Fruit fly (Drosophila melanogaster) whole organism, embryonic: Measurements from ENCODE around the gene Jon25Bi.
A peak's percentile ranks its signal among the peaks of the same experiment; 100 is the strongest.

ENCODE experiments used
- Abd-B ChIP-seq: fragments of 200-800 bp; sonication (Bioruptor generic); optimal IDR thresholded peaks from 2 replicates; lab custom pipeline; 2018; ENCODE audit warnings: missing biosample characterization, mild to moderate bottlenecking, missing genetic modification characterization, moderate library complexity
- Adf1 ChIP-seq: fragments of 200-800 bp; sonication (Bioruptor generic); IDR thresholded peaks from 2 replicates; pipeline ENCODE4 v1.3.6; 2022; ENCODE audit warnings: missing biosample characterization, missing genetic modification characterization
- Aef1 ChIP-seq: fragments of 200-800 bp; sonication (Bioruptor generic); IDR thresholded peaks from 3 replicates; pipeline ENCODE4 v1.3.6; 2022; ENCODE audit warnings: missing biosample characterization, missing genetic modification characterization
- BEAF-32 ChIP-seq: fragments of 200-800 bp; sonication (Bioruptor generic); optimal IDR thresholded peaks from 3 replicates; lab custom pipeline; 2017; ENCODE audit warnings: missing biosample characterization, missing genetic modification characterization, mild to moderate bottlenecking, moderate library complexity, missing genetic modification reagents
- CG10431 ChIP-seq: fragments of 200-800 bp; sonication (Bioruptor generic); optimal IDR thresholded peaks from 3 replicates; lab custom pipeline; 2018; ENCODE audit warnings: missing biosample characterization, mild to moderate bottlenecking, missing genetic modification characterization
- CG12155 ChIP-seq: fragments of 200-800 bp; sonication (Bioruptor generic); optimal IDR thresholded peaks from 3 replicates; lab custom pipeline; 2016; ENCODE audit warnings: missing biosample characterization, missing genetic modification characterization
- CG12219 ChIP-seq: fragments of 200-800 bp; sonication (Bioruptor generic); optimal IDR thresholded peaks from 3 replicates; lab custom pipeline; 2018; ENCODE audit warnings: missing biosample characterization, mild to moderate bottlenecking, missing genetic modification characterization
- CG12769 ChIP-seq: fragments of 200-800 bp; sonication (Bioruptor generic); optimal IDR thresholded peaks from 2 replicates; lab custom pipeline; 2019; ENCODE audit warnings: missing biosample characterization, mild to moderate bottlenecking, missing genetic modification characterization, moderate library complexity
- CG15269 ChIP-seq: fragments of 200-800 bp; sonication (Bioruptor generic); optimal IDR thresholded peaks from 2 replicates; lab custom pipeline; 2018; ENCODE audit warnings: missing biosample characterization, mild to moderate bottlenecking, missing genetic modification characterization, moderate library complexity
- CG15696 ChIP-seq: fragments of 200-800 bp; sonication (Bioruptor generic); optimal IDR thresholded peaks from 2 replicates; lab custom pipeline; 2019; ENCODE audit warnings: missing biosample characterization, mild to moderate bottlenecking, missing genetic modification characterization, moderate library complexity
- CG1602 ChIP-seq: fragments of 200-800 bp; sonication (Bioruptor generic); optimal IDR thresholded peaks from 3 replicates; lab custom pipeline; 2016; ENCODE audit warnings: missing biosample characterization, missing genetic modification characterization
- CG17186 ChIP-seq: fragments of 200-800 bp; sonication (Bioruptor generic); optimal IDR thresholded peaks from 3 replicates; lab custom pipeline; 2017; ENCODE audit warnings: missing biosample characterization, missing genetic modification reagents, missing genetic modification characterization
- CG2889 ChIP-seq: fragments of 200-800 bp; sonication (Bioruptor generic); IDR thresholded peaks from 3 replicates; pipeline ENCODE4 v1.3.6; 2022; ENCODE audit warnings: missing biosample characterization, missing genetic modification characterization
- CG31224 ChIP-seq: fragments of 200-800 bp; sonication (Bioruptor generic); IDR thresholded peaks from 2 replicates; pipeline ENCODE4 v1.3.6; 2022; ENCODE audit warnings: missing biosample characterization, missing genetic modification characterization
- CG31388 ChIP-seq: fragments of 200-800 bp; sonication (Bioruptor generic); optimal IDR thresholded peaks from 2 replicates; lab custom pipeline; 2016; ENCODE audit warnings: missing biosample characterization, missing genetic modification characterization
- CG34376 ChIP-seq: fragments of 200-800 bp; sonication (Bioruptor generic); optimal IDR thresholded peaks from 2 replicates; lab custom pipeline; 2018; ENCODE audit warnings: missing biosample characterization, mild to moderate bottlenecking, missing genetic modification characterization
- CG4404 ChIP-seq: fragments of 200-800 bp; sonication (Bioruptor generic); IDR thresholded peaks from 2 replicates; pipeline ENCODE4 v1.3.6; 2022; ENCODE audit warnings: missing biosample characterization, missing genetic modification characterization
- CG7372 ChIP-seq: fragments of 200-800 bp; sonication (Bioruptor generic); IDR thresholded peaks from 2 replicates; pipeline ENCODE4 v1.3.6; 2022; ENCODE audit warnings: missing biosample characterization, missing genetic modification characterization
- Dip2 ChIP-seq: fragments of 200-800 bp; sonication (Bioruptor generic); IDR thresholded peaks from 2 replicates; pipeline ENCODE4 v1.3.6; 2022; ENCODE audit warnings: missing biosample characterization, missing genetic modification characterization
- Dll ChIP-seq: fragments of 200-800 bp; sonication (Bioruptor generic); IDR thresholded peaks from 4 replicates; pipeline ENCODE4 v1.3.6; 2022; ENCODE audit warnings: missing biosample characterization, missing genetic modification characterization; ENCODE audit not compliant: partially characterized antibody
- HLH3B ChIP-seq: fragments of 200-800 bp; sonication (Bioruptor generic); IDR thresholded peaks from 2 replicates; pipeline ENCODE4 v1.3.6; 2022; ENCODE audit warnings: missing biosample characterization, missing genetic modification characterization
- Hr3 ChIP-seq: fragments of 200-800 bp; sonication (Bioruptor generic); optimal IDR thresholded peaks from 3 replicates; lab custom pipeline; 2016; ENCODE audit warnings: missing biosample characterization, missing genetic modification characterization
- MBD-R2 ChIP-seq: fragments of 200-800 bp; sonication (Bioruptor generic); IDR thresholded peaks from 2 replicates; pipeline ENCODE4 v1.3.6; 2022; ENCODE audit warnings: missing biosample characterization, missing genetic modification characterization
- MTF-1 ChIP-seq: fragments of 200-800 bp; sonication (Bioruptor generic); optimal IDR thresholded peaks from 2 replicates; lab custom pipeline; 2018; ENCODE audit warnings: missing biosample characterization, mild to moderate bottlenecking, missing genetic modification characterization, borderline replicate concordance
- Myb ChIP-seq: fragments of 200-800 bp; sonication (Bioruptor generic); optimal IDR thresholded peaks from 2 replicates; lab custom pipeline; 2016; ENCODE audit warnings: missing biosample characterization, missing genetic modification characterization
- NC2α ChIP-seq: fragments of 200-800 bp; sonication (Bioruptor generic); optimal IDR thresholded peaks from 2 replicates; lab custom pipeline; 2016; ENCODE audit warnings: missing biosample characterization, missing genetic modification characterization
- NC2β ChIP-seq: fragments of 200-800 bp; sonication (Bioruptor generic); optimal IDR thresholded peaks from 2 replicates; lab custom pipeline; 2016; ENCODE audit warnings: missing biosample characterization, missing genetic modification characterization
- NFAT ChIP-seq: fragments of 200-800 bp; sonication (Bioruptor generic); IDR thresholded peaks from 2 replicates; pipeline ENCODE4 v1.3.6; 2022; ENCODE audit warnings: missing biosample characterization, missing genetic modification characterization
- NfI ChIP-seq: fragments of 200-800 bp; sonication (Bioruptor generic); optimal IDR thresholded peaks from 3 replicates; lab custom pipeline; 2018; ENCODE audit warnings: missing biosample characterization, mild to moderate bottlenecking, missing genetic modification characterization, moderate library complexity
- Oli ChIP-seq: fragments of 200-800 bp; sonication (Bioruptor generic); optimal IDR thresholded peaks from 2 replicates; lab custom pipeline; 2018; ENCODE audit warnings: missing biosample characterization, mild to moderate bottlenecking, missing genetic modification characterization, moderate library complexity
- Sox102F ChIP-seq: fragments of 200-800 bp; sonication (Bioruptor generic); optimal IDR thresholded peaks from 2 replicates; lab custom pipeline; 2018; ENCODE audit warnings: missing biosample characterization, mild to moderate bottlenecking, missing genetic modification characterization, moderate library complexity
- Vsx1 ChIP-seq: fragments of 200-800 bp; sonication (Bioruptor generic); optimal IDR thresholded peaks from 2 replicates; lab custom pipeline; 2017; ENCODE audit warnings: missing biosample characterization, mild to moderate bottlenecking, missing genetic modification characterization, missing genetic modification reagents
- YL-1 ChIP-seq: fragments of 200-800 bp; sonication (Bioruptor generic); optimal IDR thresholded peaks from 3 replicates; lab custom pipeline; 2017; ENCODE audit warnings: missing biosample characterization, mild to moderate bottlenecking, missing genetic modification characterization
- ase ChIP-seq: fragments of 200-800 bp; sonication (Bioruptor generic); IDR thresholded peaks from 3 replicates; pipeline ENCODE4 v1.3.6; 2022; ENCODE audit warnings: missing biosample characterization, missing genetic modification characterization
- cg ChIP-seq: fragments of 200-800 bp; sonication (Bioruptor generic); optimal IDR thresholded peaks from 3 replicates; lab custom pipeline; 2019; ENCODE audit warnings: missing biosample characterization, mild to moderate bottlenecking, missing genetic modification characterization, moderate library complexity
- crc ChIP-seq: fragments of 200-800 bp; sonication (Bioruptor generic); optimal IDR thresholded peaks from 2 replicates; lab custom pipeline; 2016; ENCODE audit warnings: missing biosample characterization, missing genetic modification characterization
- dpn ChIP-seq, 2 experiments: fragments of 200-800 bp; sonication (Bioruptor generic); optimal IDR thresholded peaks; 3 replicates each; lab custom pipeline; 2016; ENCODE audit warnings: missing biosample characterization in 2 of 2, missing genetic modification characterization in 2 of 2
- eyg ChIP-seq: fragments of 200-800 bp; sonication (Bioruptor generic); optimal IDR thresholded peaks from 3 replicates; lab custom pipeline; 2016; ENCODE audit warnings: missing biosample characterization, missing genetic modification characterization
- fd3F ChIP-seq: fragments of 200-800 bp; sonication (Bioruptor generic); optimal IDR thresholded peaks from 2 replicates; lab custom pipeline; 2018; ENCODE audit warnings: missing biosample characterization, mild to moderate bottlenecking, missing genetic modification characterization, moderate library complexity
- gem ChIP-seq: fragments of 200-800 bp; sonication (Bioruptor generic); optimal IDR thresholded peaks from 2 replicates; lab custom pipeline; 2019; ENCODE audit warnings: missing biosample characterization, mild to moderate bottlenecking, missing genetic modification characterization, moderate library complexity
- mirr ChIP-seq: fragments of 200-800 bp; sonication (Bioruptor generic); optimal IDR thresholded peaks from 3 replicates; lab custom pipeline; 2018; ENCODE audit warnings: missing biosample characterization, mild to moderate bottlenecking, missing genetic modification characterization
- org-1 ChIP-seq: fragments of 200-800 bp; sonication (Bioruptor generic); optimal IDR thresholded peaks from 2 replicates; lab custom pipeline; 2017; ENCODE audit warnings: missing biosample characterization, missing genetic modification characterization
- pb ChIP-seq: fragments of 200-800 bp; sonication (Bioruptor generic); optimal IDR thresholded peaks from 3 replicates; lab custom pipeline; 2016; ENCODE audit warnings: missing biosample characterization, missing genetic modification characterization
- pfk ChIP-seq: fragments of 200-800 bp; sonication (Bioruptor generic); optimal IDR thresholded peaks from 2 replicates; lab custom pipeline; 2018; ENCODE audit warnings: missing biosample characterization, mild to moderate bottlenecking, missing genetic modification characterization, moderate library complexity
- ranshi ChIP-seq: fragments of 200-800 bp; sonication (Bioruptor generic); IDR thresholded peaks from 2 replicates; pipeline ENCODE4 v1.3.6; 2022; ENCODE audit warnings: missing biosample characterization, missing genetic modification characterization
- row ChIP-seq: fragments of 200-800 bp; sonication (Bioruptor generic); IDR thresholded peaks from 3 replicates; pipeline ENCODE4 v1.3.6; 2022; ENCODE audit warnings: missing biosample characterization, missing genetic modification characterization
- sima ChIP-seq: fragments of 200-800 bp; sonication (Bioruptor generic); optimal IDR thresholded peaks from 2 replicates; lab custom pipeline; 2016; ENCODE audit warnings: missing biosample characterization, missing genetic modification characterization
- sisA ChIP-seq: fragments of 200-800 bp; sonication (Bioruptor generic); IDR thresholded peaks from 2 replicates; pipeline ENCODE4 v1.3.6; 2022; ENCODE audit warnings: missing biosample characterization, missing genetic modification characterization
- tio ChIP-seq: fragments of 200-800 bp; sonication (Bioruptor generic); optimal IDR thresholded peaks from 2 replicates; lab custom pipeline; 2017; ENCODE audit warnings: missing biosample characterization, missing genetic modification characterization, inconsistent platforms
- z ChIP-seq: fragments of 200-800 bp; sonication (Bioruptor generic); IDR thresholded peaks from 3 replicates; pipeline ENCODE4 v1.3.6; 2022; ENCODE audit warnings: missing biosample characterization, missing genetic modification characterization
- zf30C ChIP-seq: fragments of 200-800 bp; sonication (Bioruptor generic); optimal IDR thresholded peaks from 3 replicates; lab custom pipeline; 2018; ENCODE audit warnings: missing biosample characterization, mild to moderate bottlenecking, missing genetic modification characterization

The Jon25Bi gene

DNA sequence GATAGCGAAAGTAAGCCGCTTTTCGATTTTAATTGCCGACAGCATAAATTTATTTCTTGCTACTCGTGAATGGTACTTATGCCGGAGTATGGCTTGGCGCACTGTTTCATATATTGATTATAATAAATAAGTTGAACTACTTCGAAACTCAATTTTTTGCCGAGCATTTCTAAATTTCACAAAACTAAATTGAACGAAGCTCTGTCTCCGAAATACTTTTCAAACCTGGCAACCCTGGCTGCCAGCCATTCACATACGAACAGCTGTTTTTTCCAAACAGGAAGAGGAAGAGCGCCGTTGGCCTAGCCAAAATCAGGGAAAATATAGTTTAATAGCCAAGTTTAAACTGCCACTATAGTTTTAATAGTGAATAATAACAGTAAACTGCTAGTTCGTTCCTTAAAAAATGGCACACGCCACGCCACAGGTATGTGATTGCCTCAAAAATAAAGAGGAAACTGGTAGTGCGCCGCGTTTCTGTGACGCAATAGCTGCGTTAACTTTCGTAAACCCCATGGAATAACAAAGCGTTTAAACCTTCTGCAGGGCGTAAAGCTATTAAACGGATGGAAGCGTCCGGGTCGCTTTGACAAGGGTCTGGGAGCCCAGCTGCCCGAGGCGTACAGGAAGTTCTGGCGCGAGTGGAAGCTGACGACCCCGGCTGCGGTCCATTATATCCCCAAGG lies 18.9 kb upstream of the Jon25Bi start, which contains the start of gene mRpL28 (continued):
- TF ChIP-seq Sox102F (GFP tag; lab: Kevin White, UChicago) (no peak), CG12769 (tag; lab: Kevin White, UChicago) (no peak), pb (GFP tag; lab: Kevin White, UChicago) (no peak), sima (GFP tag; lab: Kevin White, UChicago) (no peak), z (no peak), Oli (tag; lab: Kevin White, UChicago) (no peak), NfI (GFP tag; lab: Kevin White, UChicago) (no peak), CG4404 (GFP tag; lab: Robert Waterston, UW) (no peak), Abd-B (GFP tag; lab: Kevin White, UChicago) (no peak), BEAF-32 (GFP tag; lab: Kevin White, UChicago) (peak; percentile 40), CG15269 (no peak), ranshi (GFP tag; lab: Robert Waterston, UW) (no peak), YL-1 (GFP tag; lab: Kevin White, UChicago) (peak; percentile 89), Adf1 (no peak; the same call in 1 of the 2 replicates), dpn (GFP tag; optimal IDR thresholded peaks at IDR 0.05; lab: Kevin White, UChicago) (no peak), fd3F (GFP tag; lab: Kevin White, UChicago) (no peak), mirr (no peak), Hr3 (GFP tag; lab: Kevin White, UChicago) (no peak), NC2β (GFP tag; lab: Kevin White, UChicago) (no peak), CG31224 (GFP tag; lab: Robert Waterston, UW) (no peak), CG31388 (no peak), Dip2 (GFP tag; lab: Robert Waterston, UW) (no peak), ase (no peak), CG12219 (no peak), sisA (GFP tag; lab: Robert Waterston, UW) (no peak), zf30C (GFP tag; lab: Kevin White, UChicago) (no peak), NC2α (GFP tag; lab: Kevin White, UChicago) (no peak), CG1602 (GFP tag; lab: Kevin White, UChicago) (no peak), tio (GFP tag; lab: Kevin White, UChicago) (no peak), CG2889 (GFP tag; lab: Robert Waterston, UW) (no peak), row (peak; percentile 74), CG12155 (GFP tag; lab: Kevin White, UChicago) (no peak), CG17186 (GFP tag; lab: Kevin White, UChicago) (peak; percentile 10), MBD-R2 (GFP tag; lab: Robert Waterston, UW) (peak; percentile 92), HLH3B (GFP tag; lab: Robert Waterston, UW) (no peak), Dll (peak; percentile 46; the same call in 1 of the 4 replicates), CG34376 (GFP tag; lab: Kevin White, UChicago) (peak; percentile 19), CG10431 (GFP tag; lab: Kevin White, UChicago) (peak; percentile 1), Aef1 (GFP tag; lab: Robert Waterston, UW) (no peak), gem (tag; lab: Kevin White, UChicago) (no peak), eyg (GFP tag; lab: Kevin White, UChicago) (no peak), org-1 (GFP tag; lab: Kevin White, UChicago) (no peak), MTF-1 (GFP tag; lab: Kevin White, UChicago) (no peak), pfk (GFP tag; lab: Kevin White, UChicago) (no peak), Myb (GFP tag; lab: Kevin White, UChicago) (no peak), CG15696 (no peak), CG7372 (GFP tag; lab: Robert Waterston, UW) (no peak), NFAT (GFP tag; lab: Robert Waterston, UW) (no peak), crc (no peak), cg (GFP tag; lab: Kevin White, UChicago) (no peak), Vsx1 (GFP tag; lab: Kevin White, UChicago) (no peak)
